Fruit fly (Drosophila melanogaster) Kc167 (cell line): ENCODE results near the gene Awh.

Source experiments
- insv ChIP-seq: fragments of >200 bp; optimal IDR thresholded peaks from 3 replicates; lab custom pipeline; 2018; ENCODE audit warnings: missing external identifiers
- psq ChIP-seq: fragments of >200 bp; optimal IDR thresholded peaks from 2 replicates; lab custom pipeline; 2017; ENCODE audit warnings: missing external identifiers
- ttk ChIP-seq: sonication (Bioruptor generic); optimal IDR thresholded peaks from 2 replicates; lab custom pipeline; 2017; ENCODE audit warnings: missing external identifiers

dm6 chr3L:3892154-3892624 lies 46.2 kb downstream of the Awh start, which contains the start of gene Fie:
- no peak for TF ChIP-seq psq (lab: Kevin White, UChicago)
- no peak for TF ChIP-seq insv (lab: Kevin White, UChicago)
- TF ChIP-seq ttk, result no peak
